Fruit fly (Drosophila melanogaster) whole organism, embryonic: ENCODE results near the gene Upf2.
A peak's percentile ranks its signal among the peaks of the same experiment; 100 is the strongest.

ENCODE experiments used
- Ada2b ChIP-seq: fragments of 200-800 bp; sonication (Bioruptor generic); IDR thresholded peaks from 2 replicates; pipeline ENCODE4 v1.3.6; 2022; ENCODE audit warnings: missing biosample characterization, missing genetic modification characterization
- Atf6 ChIP-seq: fragments of 200-800 bp; sonication (Bioruptor generic); IDR thresholded peaks from 2 replicates; pipeline ENCODE4 v1.3.6; 2022; ENCODE audit warnings: missing biosample characterization, missing genetic modification characterization
- CG1024 ChIP-seq: fragments of 200-800 bp; sonication (Bioruptor generic); IDR thresholded peaks from 2 replicates; pipeline ENCODE4 v1.3.6; 2022; ENCODE audit warnings: missing biosample characterization, missing genetic modification characterization
- CG10654 ChIP-seq: fragments of 200-800 bp; sonication (Bioruptor generic); optimal IDR thresholded peaks from 2 replicates; lab custom pipeline; 2016; ENCODE audit warnings: missing biosample characterization, missing genetic modification characterization
- CG10979 ChIP-seq: fragments of 200-800 bp; sonication (Bioruptor generic); optimal IDR thresholded peaks from 2 replicates; lab custom pipeline; 2018; ENCODE audit warnings: missing biosample characterization, mild to moderate bottlenecking, missing genetic modification characterization, moderate library complexity
- CG11398 ChIP-seq: fragments of 200-800 bp; sonication (Bioruptor generic); optimal IDR thresholded peaks from 2 replicates; lab custom pipeline; 2016; ENCODE audit warnings: missing biosample characterization, missing genetic modification characterization
- CG11456 ChIP-seq: fragments of 200-800 bp; sonication (Bioruptor generic); IDR thresholded peaks from 3 replicates; pipeline ENCODE4 v1.3.6; 2022; ENCODE audit warnings: missing biosample characterization, missing genetic modification characterization
- CG11560 ChIP-seq: fragments of 200-800 bp; sonication (Bioruptor generic); IDR thresholded peaks from 3 replicates; pipeline ENCODE4 v1.3.6; 2022; ENCODE audit warnings: missing biosample characterization, missing genetic modification characterization
- CG12104 ChIP-seq: fragments of 200-800 bp; sonication (Bioruptor generic); optimal IDR thresholded peaks from 3 replicates; lab custom pipeline; 2016; ENCODE audit warnings: missing biosample characterization, missing genetic modification characterization
- CG12236 ChIP-seq: fragments of 200-800 bp; sonication (Bioruptor generic); optimal IDR thresholded peaks from 2 replicates; lab custom pipeline; 2016; ENCODE audit warnings: missing biosample characterization, missing genetic modification characterization
- CG12769 ChIP-seq: fragments of 200-800 bp; sonication (Bioruptor generic); optimal IDR thresholded peaks from 2 replicates; lab custom pipeline; 2019; ENCODE audit warnings: missing biosample characterization, mild to moderate bottlenecking, missing genetic modification characterization, moderate library complexity
- CG14050 ChIP-seq: fragments of 200-800 bp; sonication (Bioruptor generic); IDR thresholded peaks from 3 replicates; pipeline ENCODE4 v1.3.6; 2022; ENCODE audit warnings: missing biosample characterization, missing genetic modification characterization
- CG15073 ChIP-seq: fragments of 200-800 bp; sonication (Bioruptor generic); optimal IDR thresholded peaks from 2 replicates; lab custom pipeline; 2016; ENCODE audit warnings: missing biosample characterization, missing genetic modification characterization
- CG16863 ChIP-seq: fragments of 200-800 bp; sonication (Bioruptor generic); optimal IDR thresholded peaks from 3 replicates; lab custom pipeline; 2016; ENCODE audit warnings: missing biosample characterization, missing genetic modification characterization
- CG17186 ChIP-seq: fragments of 200-800 bp; sonication (Bioruptor generic); optimal IDR thresholded peaks from 3 replicates; lab custom pipeline; 2017; ENCODE audit warnings: missing biosample characterization, missing genetic modification reagents, missing genetic modification characterization
- CG2199 ChIP-seq: fragments of 200-800 bp; sonication (Bioruptor generic); IDR thresholded peaks from 3 replicates; pipeline ENCODE4 v1.3.6; 2022; ENCODE audit warnings: missing biosample characterization, missing genetic modification characterization
- CG3995 ChIP-seq: fragments of 200-800 bp; sonication (Bioruptor generic); optimal IDR thresholded peaks from 3 replicates; lab custom pipeline; 2016; ENCODE audit warnings: missing biosample characterization, missing genetic modification characterization
- CG5180 ChIP-seq: fragments of 200-800 bp; sonication (Bioruptor generic); optimal IDR thresholded peaks from 3 replicates; lab custom pipeline; 2017; ENCODE audit warnings: missing biosample characterization, missing genetic modification characterization, mild to moderate bottlenecking, moderate library complexity, missing genetic modification reagents
- CG8290 ChIP-seq, 3 experiments: fragments of 200-800 bp; sonication (Bioruptor generic); optimal IDR thresholded peaks; 2 replicates each; lab custom pipeline; 2016 to 2019; ENCODE audit warnings: missing biosample characterization in 3 of 3, missing genetic modification characterization in 3 of 3, mild to moderate bottlenecking in 2 of 3, moderate library complexity in 1 of 3
- CG8944 ChIP-seq: fragments of 200-800 bp; sonication (Bioruptor generic); optimal IDR thresholded peaks from 3 replicates; lab custom pipeline; 2016; ENCODE audit warnings: missing biosample characterization, missing genetic modification characterization
- CG9817 ChIP-seq: fragments of 200-800 bp; sonication (Bioruptor generic); optimal IDR thresholded peaks from 2 replicates; lab custom pipeline; 2018; ENCODE audit warnings: missing biosample characterization, mild to moderate bottlenecking, missing genetic modification characterization, moderate library complexity
- CG9932 ChIP-seq: fragments of 200-800 bp; sonication (Bioruptor generic); IDR thresholded peaks from 2 replicates; pipeline ENCODE4 v1.3.6; 2022; ENCODE audit warnings: missing biosample characterization, missing genetic modification characterization
- CTCF ChIP-seq: fragments of 200-800 bp; sonication (Bioruptor generic); optimal IDR thresholded peaks from 2 replicates; lab custom pipeline; 2017; ENCODE audit warnings: missing biosample characterization, mild to moderate bottlenecking, missing genetic modification characterization, moderate library complexity
- Camta ChIP-seq: fragments of 200-800 bp; sonication (Bioruptor generic); optimal IDR thresholded peaks from 2 replicates; lab custom pipeline; 2016; ENCODE audit warnings: missing biosample characterization, missing genetic modification characterization
- CoRest ChIP-seq: fragments of 200-800 bp; sonication (Bioruptor generic); optimal IDR thresholded peaks from 3 replicates; lab custom pipeline; 2018; ENCODE audit warnings: missing biosample characterization, mild to moderate bottlenecking, missing genetic modification characterization, moderate library complexity
- Deaf1 ChIP-seq: fragments of 200-800 bp; optimal IDR thresholded peaks from 3 replicates; lab custom pipeline; 2019; ENCODE audit warnings: missing biosample characterization, mild to moderate bottlenecking, missing genetic modification characterization, moderate library complexity
- Dek ChIP-seq: fragments of 200-800 bp; sonication (Bioruptor generic); optimal IDR thresholded peaks from 3 replicates; lab custom pipeline; 2019; ENCODE audit warnings: missing biosample characterization, mild to moderate bottlenecking, missing genetic modification characterization, moderate library complexity
- Dll ChIP-seq: fragments of 200-800 bp; sonication (Bioruptor generic); IDR thresholded peaks from 4 replicates; pipeline ENCODE4 v1.3.6; 2022; ENCODE audit warnings: missing biosample characterization, missing genetic modification characterization; ENCODE audit not compliant: partially characterized antibody
- Doc2 ChIP-seq: fragments of 200-800 bp; sonication (Bioruptor generic); IDR thresholded peaks from 2 replicates; pipeline ENCODE4 v1.3.6; 2022; ENCODE audit warnings: missing biosample characterization, missing genetic modification characterization
- Elba2 ChIP-seq: fragments of 200-800 bp; sonication (Bioruptor generic); optimal IDR thresholded peaks from 3 replicates; lab custom pipeline; 2016; ENCODE audit warnings: missing biosample characterization, missing genetic modification characterization
- Ets97D ChIP-seq: fragments of 200-800 bp; sonication (Bioruptor generic); optimal IDR thresholded peaks from 3 replicates; lab custom pipeline; 2016; ENCODE audit warnings: missing biosample characterization, missing genetic modification characterization
- Hr39 ChIP-seq: fragments of >200 bp; optimal IDR thresholded peaks from 2 replicates; lab custom pipeline; 2017
- Hr51 ChIP-seq, 2 experiments: fragments of 200-800 bp; sonication (Bioruptor generic); optimal IDR thresholded peaks; 2 replicates in 1 of 2; 3 replicates in 1 of 2; lab custom pipeline; 2016 to 2018; ENCODE audit warnings: missing biosample characterization in 2 of 2, missing genetic modification characterization in 2 of 2, mild to moderate bottlenecking in 1 of 2, moderate library complexity in 1 of 2
- MTF-1 ChIP-seq: fragments of 200-800 bp; sonication (Bioruptor generic); optimal IDR thresholded peaks from 2 replicates; lab custom pipeline; 2018; ENCODE audit warnings: missing biosample characterization, mild to moderate bottlenecking, missing genetic modification characterization, borderline replicate concordance
- Myb ChIP-seq: fragments of 200-800 bp; sonication (Bioruptor generic); optimal IDR thresholded peaks from 2 replicates; lab custom pipeline; 2016; ENCODE audit warnings: missing biosample characterization, missing genetic modification characterization
- NC2α ChIP-seq: fragments of 200-800 bp; sonication (Bioruptor generic); optimal IDR thresholded peaks from 2 replicates; lab custom pipeline; 2016; ENCODE audit warnings: missing biosample characterization, missing genetic modification characterization
- Oli ChIP-seq: fragments of 200-800 bp; sonication (Bioruptor generic); optimal IDR thresholded peaks from 2 replicates; lab custom pipeline; 2018; ENCODE audit warnings: missing biosample characterization, mild to moderate bottlenecking, missing genetic modification characterization, moderate library complexity
- Poxn ChIP-seq: fragments of 200-800 bp; sonication (Bioruptor generic); IDR thresholded peaks from 2 replicates; pipeline ENCODE4 v1.3.6; 2022; ENCODE audit warnings: missing biosample characterization, missing genetic modification characterization
- Spps ChIP-seq: fragments of 200-800 bp; sonication (Bioruptor generic); optimal IDR thresholded peaks from 2 replicates; lab custom pipeline; 2018; ENCODE audit warnings: missing biosample characterization, mild to moderate bottlenecking, missing genetic modification characterization
- Ssrp ChIP-seq: fragments of 200-800 bp; sonication (Bioruptor generic); optimal IDR thresholded peaks from 2 replicates; lab custom pipeline; 2018; ENCODE audit warnings: missing biosample characterization, mild to moderate bottlenecking, missing genetic modification characterization, moderate library complexity
- Xbp1 ChIP-seq: fragments of 200-800 bp; sonication (Bioruptor generic); optimal IDR thresholded peaks from 3 replicates; lab custom pipeline; 2016; ENCODE audit warnings: missing biosample characterization, mild to moderate bottlenecking, missing genetic modification characterization
- YL-1 ChIP-seq: fragments of 200-800 bp; sonication (Bioruptor generic); optimal IDR thresholded peaks from 3 replicates; lab custom pipeline; 2017; ENCODE audit warnings: missing biosample characterization, mild to moderate bottlenecking, missing genetic modification characterization
- dm ChIP-seq: fragments of 200-800 bp; sonication (Bioruptor generic); optimal IDR thresholded peaks from 3 replicates; lab custom pipeline; 2016; ENCODE audit warnings: missing biosample characterization, missing genetic modification characterization
- grau ChIP-seq: fragments of 200-800 bp; optimal IDR thresholded peaks from 3 replicates; lab custom pipeline; 2019; ENCODE audit warnings: missing biosample characterization, mild to moderate bottlenecking, missing genetic modification characterization, moderate library complexity
- nerfin-2 ChIP-seq: fragments of 200-800 bp; sonication (Bioruptor generic); IDR thresholded peaks from 2 replicates; pipeline ENCODE4 v1.3.6; 2022; ENCODE audit warnings: missing biosample characterization, missing genetic modification characterization; ENCODE audit not compliant: partially characterized antibody
- pho ChIP-seq: fragments of 200-800 bp; sonication (Bioruptor generic); optimal IDR thresholded peaks from 2 replicates; lab custom pipeline; 2016; ENCODE audit warnings: missing biosample characterization, missing genetic modification characterization
- sc ChIP-seq, 3 experiments: fragments of >200 bp in 2 of 3; fragments of 200-800 bp in 1 of 3; sonication (Bioruptor generic) in 1 of 3; optimal IDR thresholded peaks; 2 replicates in 2 of 3; 3 replicates in 1 of 3; lab custom pipeline; 2017; ENCODE audit warnings: mild to moderate bottlenecking in 1 of 3, missing biosample characterization in 1 of 3, missing genetic modification characterization in 1 of 3, missing genetic modification reagents in 1 of 3
- seq ChIP-seq: fragments of 200-800 bp; sonication (Bioruptor generic); IDR thresholded peaks from 2 replicates; pipeline ENCODE4 v1.3.6; 2022; ENCODE audit warnings: missing biosample characterization, missing genetic modification characterization
- slou ChIP-seq: fragments of 200-800 bp; sonication (Bioruptor generic); optimal IDR thresholded peaks from 3 replicates; lab custom pipeline; 2016; ENCODE audit warnings: missing biosample characterization, missing genetic modification characterization
- stc ChIP-seq: fragments of 200-800 bp; sonication (Bioruptor generic); IDR thresholded peaks from 2 replicates; pipeline ENCODE4 v1.3.6; 2022; ENCODE audit warnings: missing biosample characterization, missing genetic modification characterization
- tio ChIP-seq: fragments of 200-800 bp; sonication (Bioruptor generic); optimal IDR thresholded peaks from 2 replicates; lab custom pipeline; 2017; ENCODE audit warnings: missing biosample characterization, missing genetic modification characterization, inconsistent platforms
- usp ChIP-seq: fragments of >200 bp; optimal IDR thresholded peaks from 2 replicates; lab custom pipeline; 2017; ENCODE audit warnings: missing biosample characterization, missing genetic modification characterization

Gene Upf2

dm6 chrX:8058446-8058900 lies 16.8 kb downstream of the Upf2 start (continued):
- TF ChIP-seq CG9817 (no peak), CG11398 (GFP tag; lab: Kevin White, UChicago) (no peak), CG10979 (tag; lab: Kevin White, UChicago) (no peak), CG8944 (GFP tag; lab: Kevin White, UChicago) (no peak), CG14050 (no peak), Hr51 (GFP tag; optimal IDR thresholded peaks at IDR 0.05; lab: Kevin White, UChicago) (no peak), nerfin-2 (GFP tag; lab: Robert Waterston, UW) (no peak), Hr39 (lab: Kevin White, UChicago) (no peak), NC2α (GFP tag; lab: Kevin White, UChicago) (no peak), dm (GFP tag; lab: Kevin White, UChicago) (no peak), Camta (GFP tag; lab: Kevin White, UChicago) (no peak), slou (GFP tag; lab: Kevin White, UChicago) (no peak), CG3995 (GFP tag; lab: Kevin White, UChicago) (no peak), Elba2 (GFP tag; lab: Kevin White, UChicago) (no peak), Spps (no peak), CG15073 (GFP tag; lab: Kevin White, UChicago) (no peak), Dek (tag; lab: Kevin White, UChicago) (no peak), YL-1 (GFP tag; lab: Kevin White, UChicago) (peak; percentile 42), Ssrp (no peak), CTCF (no peak), stc (0 out of 2 replicates have a peak, but pooled peaks have one; percentile 18), Xbp1 (GFP tag; lab: Kevin White, UChicago) (no peak), Myb (GFP tag; lab: Kevin White, UChicago) (no peak), MTF-1 (GFP tag; lab: Kevin White, UChicago) (no peak), CG11456 (GFP tag; lab: Robert Waterston, UW) (no peak), Dll (GFP tag; lab: Robert Waterston, UW) (0 out of 4 replicates have a peak, but pooled peaks have one; percentile 41), CoRest (tag; lab: Kevin White, UChicago) (no peak), CG2199 (GFP tag; lab: Robert Waterston, UW) (no peak), pho (no peak), Doc2 (no peak), CG17186 (GFP tag; lab: Kevin White, UChicago) (no peak), CG1024 (GFP tag; lab: Robert Waterston, UW) (no peak), CG9932 (GFP tag; lab: Robert Waterston, UW) (no peak), Poxn (no peak), Deaf1 (tag; lab: Kevin White, UChicago) (peak; percentile 44), sc (optimal IDR thresholded peaks at IDR 0.05; lab: Kevin White, UChicago) (no peak), sc (GFP tag; optimal IDR thresholded peaks at IDR 0.05; lab: Kevin White, UChicago) (no peak), Atf6 (no peak), CG12236 (GFP tag; lab: Kevin White, UChicago) (no peak), Ets97D (no peak), CG11560 (tag; lab: Robert Waterston, UW) (no peak), grau (tag; lab: Kevin White, UChicago) (no peak), seq (GFP tag; lab: Robert Waterston, UW) (peak; percentile 19; the same call in 1 of the 2 replicates), CG12769 (tag; lab: Kevin White, UChicago) (peak; percentile 29), tio (GFP tag; lab: Kevin White, UChicago) (no peak), CG10654 (no peak), Ada2b (no peak), CG12104 (no peak), Oli (tag; lab: Kevin White, UChicago) (no peak), CG16863 (GFP tag; lab: Kevin White, UChicago) (no peak), CG5180 (GFP tag; lab: Kevin White, UChicago) (no peak), CG8290 (GFP tag; optimal IDR thresholded peaks at IDR 0.05; lab: Kevin White, UChicago) (no peak), CG8290 (tag; optimal IDR thresholded peaks at IDR 0.05; lab: Kevin White, UChicago) (peak in 1 of 2 experiments; percentile 48), usp (no peak)
